Worm (Caenorhabditis elegans): ENCODE data around the gene nhr-158.

nhr-158 gene

DNA sequence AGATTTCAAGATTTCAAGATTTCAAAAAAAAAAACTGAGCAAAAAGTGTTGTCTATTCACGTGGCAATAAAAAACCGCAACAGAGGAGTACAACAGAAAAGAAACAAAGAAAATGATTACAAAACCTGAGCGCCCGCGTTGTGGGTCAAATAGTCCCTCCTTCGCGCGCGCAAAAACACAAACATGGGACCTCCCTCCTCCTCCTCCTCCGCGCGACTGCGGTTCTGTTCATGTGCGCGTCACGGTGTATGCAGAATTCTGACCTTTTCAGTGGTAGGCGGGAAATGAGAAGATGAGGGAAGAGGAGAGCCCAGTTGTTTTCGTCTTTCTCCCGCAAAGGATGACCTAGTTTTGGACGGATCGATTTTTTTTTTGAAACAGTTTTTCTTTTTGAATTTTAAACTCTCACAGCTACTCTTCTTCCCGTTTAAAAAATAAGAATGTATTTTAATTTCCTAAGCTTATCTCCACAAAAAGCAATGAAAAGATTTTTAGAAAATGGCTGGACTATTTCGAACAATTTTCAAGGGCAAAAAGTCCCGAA is 18.5 kb upstream of the nhr-158 start, which contains the start of gene C17E7.4:
TSS of gene C17E7.4 (plus strand) at position 494 of the 544 bp plus-strand sequence.
- no peak for TF ChIP-seq alr-1 (tag; optimal IDR thresholded peaks at IDR 0.05)
- no peak for TF ChIP-seq peb-1 (tag; optimal IDR thresholded peaks at IDR 0.05)
- no peak for TF ChIP-seq nhr-237 (tag; optimal IDR thresholded peaks at IDR 0.05)
- TF ChIP-seq Y55F3AM.14 (GFP tag; optimal IDR thresholded peaks at IDR 0.05): no peak
- TF ChIP-seq nhr-23 (tag; optimal IDR thresholded peaks at IDR 0.05): no peak
- no peak for TF ChIP-seq unc-39 (tag; optimal IDR thresholded peaks at IDR 0.05)
- no peak for TF ChIP-seq sem-4 (tag; optimal IDR thresholded peaks at IDR 0.05)
- TF ChIP-seq elt-3 (tag; optimal IDR thresholded peaks at IDR 0.05): no peak
- no peak for TF ChIP-seq lsy-2 (tag; optimal IDR thresholded peaks at IDR 0.05)
- TF ChIP-seq blmp-1 (tag; optimal IDR thresholded peaks at IDR 0.05; ENCODE audit: insufficient read depth): no peak
- no peak for TF ChIP-seq unc-55 (GFP tag; optimal IDR thresholded peaks at IDR 0.05)

DNA sequence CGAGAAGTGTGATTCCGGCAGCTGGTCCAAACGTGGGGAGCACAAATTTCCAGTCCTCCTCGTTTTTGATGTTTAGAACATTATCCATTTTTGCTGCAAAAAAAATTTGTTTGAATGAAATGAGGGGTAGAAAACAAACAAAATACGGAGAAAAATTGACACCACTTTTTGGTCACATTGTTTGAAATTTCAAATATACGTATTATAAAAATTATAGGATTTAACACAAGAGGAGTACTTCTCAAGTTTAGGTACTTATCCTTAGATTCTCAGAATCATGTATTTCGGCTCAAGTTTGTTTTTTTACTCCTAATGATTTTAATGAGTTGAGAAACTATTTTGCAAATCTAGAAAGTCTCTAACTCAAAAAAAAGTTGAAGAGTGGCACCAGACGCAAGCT is 18.0 kb upstream of the nhr-158 start, which contains the start of gene C17E7.12:
TSS of gene C17E7.12 (minus strand) at position 101 of the 400 bp plus-strand sequence.
- TF ChIP-seq sem-4 (tag; optimal IDR thresholded peaks at IDR 0.05): no peak
- TF ChIP-seq nhr-6 (tag; optimal IDR thresholded peaks at IDR 0.05): no peak
- TF ChIP-seq zag-1 (tag; optimal IDR thresholded peaks at IDR 0.05): no peak
- no peak for TF ChIP-seq mab-5 (tag; optimal IDR thresholded peaks at IDR 0.05)
- TF ChIP-seq lin-39 (tag; optimal IDR thresholded peaks at IDR 0.05): no peak
- no peak for TF ChIP-seq snpc-4 (tag; optimal IDR thresholded peaks at IDR 0.05)
- no peak for TF ChIP-seq R02D3.7 (tag; optimal IDR thresholded peaks at IDR 0.05)
- TF ChIP-seq unc-39 (tag; optimal IDR thresholded peaks at IDR 0.05): no peak
- no peak for TF ChIP-seq blmp-1 (tag; optimal IDR thresholded peaks at IDR 0.05; ENCODE audit: insufficient read depth)
- TF ChIP-seq nhr-12 (tag; optimal IDR thresholded peaks at IDR 0.05): no peak
- TF ChIP-seq nhr-77 (tag; optimal IDR thresholded peaks at IDR 0.05): no peak
- TF ChIP-seq mdl-1 (tag; optimal IDR thresholded peaks at IDR 0.05): no peak

DNA sequence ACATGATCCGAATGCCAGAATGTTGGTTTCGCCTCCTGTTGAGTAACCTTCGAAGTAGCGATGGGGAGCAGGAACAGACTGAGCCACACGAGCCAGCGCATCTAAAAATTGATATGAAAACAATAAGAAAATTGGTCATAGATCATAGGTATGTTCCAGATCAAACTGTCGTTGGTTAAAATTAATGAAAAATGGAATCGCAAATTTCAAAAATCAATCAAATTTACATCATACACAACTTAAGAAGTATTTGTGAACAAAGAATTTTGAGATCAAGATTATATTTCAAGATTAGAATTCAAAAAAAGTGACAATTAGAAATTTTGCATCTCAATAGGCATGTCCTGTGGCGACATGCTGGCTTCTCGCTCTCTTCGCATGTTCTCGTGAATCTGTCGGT is 16.8 kb upstream of the nhr-158 start, which contains the start of gene C17E7.9:
TSS of gene C17E7.9 (minus strand) at position 101 of the 400 bp plus-strand sequence.
- TF ChIP-seq egl-27 (tag; optimal IDR thresholded peaks at IDR 0.05): no peak

DNA sequence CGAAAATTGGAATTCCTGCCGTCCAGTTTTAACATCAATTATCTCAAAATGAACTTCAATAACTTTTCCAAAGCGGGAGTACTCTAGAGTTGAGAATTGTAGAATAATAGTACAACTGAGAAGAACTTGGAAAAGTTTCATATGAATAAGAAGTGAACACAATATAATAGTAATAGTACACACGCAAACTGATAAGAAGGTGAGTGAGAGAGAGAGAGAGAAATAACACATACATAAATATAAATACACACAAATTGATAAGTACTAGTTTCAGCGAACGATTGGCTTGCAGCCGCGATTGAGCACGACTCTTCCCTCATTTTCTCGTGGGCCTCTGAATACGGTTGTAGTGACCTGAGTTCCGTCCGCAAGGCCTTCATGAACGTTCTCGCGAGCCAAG is 15.2 kb upstream of the nhr-158 start, which contains the start of gene C17E7.13:
TSS of gene C17E7.13 (minus strand) at position 176 of the 400 bp plus-strand sequence.
- TF ChIP-seq fos-1 (tag; optimal IDR thresholded peaks at IDR 0.05) (peak; percentile 59), nhr-10 (tag; optimal IDR thresholded peaks at IDR 0.05) (no peak)

DNA sequence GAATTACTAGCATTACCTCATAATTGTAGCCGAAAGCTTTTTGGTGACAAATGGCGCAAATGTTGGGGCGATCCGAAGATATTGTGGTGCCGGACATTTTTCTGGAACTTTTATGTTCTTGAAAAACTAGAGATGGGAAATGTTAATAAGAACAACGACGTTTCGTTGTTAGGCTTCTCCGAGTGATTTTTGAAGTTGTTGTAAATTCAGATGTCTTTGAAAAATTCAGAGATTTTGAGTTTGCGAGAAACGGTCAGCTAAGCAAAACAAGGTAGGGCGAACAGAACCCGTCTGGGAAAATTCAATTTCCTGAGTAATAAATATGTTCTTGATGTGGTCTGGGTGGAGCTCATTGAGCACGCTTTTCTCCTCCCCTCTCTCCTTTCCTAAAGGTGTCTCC is 12.2 kb upstream of the nhr-158 start, which contains the start of gene nhr-124:
TSS of gene nhr-124 (minus strand) at position 101 of the 400 bp plus-strand sequence.
- no peak for TF ChIP-seq blmp-1 (tag; optimal IDR thresholded peaks at IDR 0.05; ENCODE audit: insufficient read depth)
- TF ChIP-seq sma-3 (GFP tag; optimal IDR thresholded peaks at IDR 0.05): no peak
- no peak for TF ChIP-seq ZK546.5 (tag; optimal IDR thresholded peaks at IDR 0.05)
- TF ChIP-seq crh-2 (tag; optimal IDR thresholded peaks at IDR 0.05): no peak
- TF ChIP-seq lin-39 (tag; optimal IDR thresholded peaks at IDR 0.05): no peak
- TF ChIP-seq ztf-1 (GFP tag; conservative IDR thresholded peaks at IDR 0.05): no peak
- no peak for TF ChIP-seq ceh-82 (tag; optimal IDR thresholded peaks at IDR 0.05)
- no peak for TF ChIP-seq R02D3.7 (tag; optimal IDR thresholded peaks at IDR 0.05)

DNA sequence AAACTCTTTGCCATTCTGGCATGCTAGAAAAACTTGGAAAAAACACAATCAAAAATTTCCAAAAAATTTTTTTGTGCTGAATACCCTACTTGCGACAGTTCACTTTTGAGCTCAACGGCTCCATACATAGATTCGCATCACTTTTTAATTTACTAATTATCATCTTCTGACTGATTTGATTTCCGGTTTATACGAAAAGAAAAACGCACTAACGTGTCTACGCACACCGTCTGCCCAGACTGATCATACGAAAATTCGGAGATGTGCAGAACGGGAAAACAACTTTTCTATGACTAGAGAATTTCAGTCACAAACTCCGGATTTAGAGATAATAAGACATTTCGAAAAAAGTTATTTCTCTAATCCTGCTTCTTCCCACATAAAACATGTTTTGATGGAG is 10.6 kb upstream of the nhr-158 start:
- TF ChIP-seq dmd-4 (tag; optimal IDR thresholded peaks at IDR 0.05) (no peak), alr-1 (tag; optimal IDR thresholded peaks at IDR 0.05) (no peak), nhr-12 (tag; optimal IDR thresholded peaks at IDR 0.05) (no peak)

DNA sequence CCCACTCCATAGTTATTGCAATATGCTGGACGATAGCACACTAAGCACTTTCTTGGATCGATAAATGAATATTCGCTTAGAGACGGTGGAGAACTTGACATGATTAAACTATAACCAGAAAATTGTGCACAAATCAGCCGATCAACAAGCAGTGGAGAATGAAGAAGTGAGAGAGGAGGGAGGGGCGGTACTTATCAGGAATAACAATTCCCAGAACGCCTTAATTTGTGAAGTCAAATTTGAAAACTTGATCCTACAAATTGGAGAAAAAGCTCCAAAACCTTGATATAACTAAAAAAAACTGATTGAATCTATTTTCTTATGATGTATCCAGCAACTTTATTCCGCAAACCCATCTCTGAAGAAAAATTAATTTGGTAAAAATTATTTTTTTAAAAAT is 4.3 kb upstream of the nhr-158 start, which contains the start of gene nhr-159:
TSS of gene nhr-159 (minus strand) at position 101 of the 400 bp plus-strand sequence.
- TF ChIP-seq unc-39 (tag; optimal IDR thresholded peaks at IDR 0.05): no peak
- TF ChIP-seq crh-2 (tag; optimal IDR thresholded peaks at IDR 0.05): no peak
- no peak for TF ChIP-seq mbf-1 (tag; optimal IDR thresholded peaks at IDR 0.05)
- no peak for TF ChIP-seq ZK546.5 (tag; optimal IDR thresholded peaks at IDR 0.05)
- no peak for TF ChIP-seq blmp-1 (tag; optimal IDR thresholded peaks at IDR 0.05; ENCODE audit: insufficient read depth)
- no peak for TF ChIP-seq Y55F3AM.14 (GFP tag; optimal IDR thresholded peaks at IDR 0.05)

Data from whole organism, L2 larva.